Fruit fly (Drosophila melanogaster): ENCODE results near the gene Tollo.

DNA sequence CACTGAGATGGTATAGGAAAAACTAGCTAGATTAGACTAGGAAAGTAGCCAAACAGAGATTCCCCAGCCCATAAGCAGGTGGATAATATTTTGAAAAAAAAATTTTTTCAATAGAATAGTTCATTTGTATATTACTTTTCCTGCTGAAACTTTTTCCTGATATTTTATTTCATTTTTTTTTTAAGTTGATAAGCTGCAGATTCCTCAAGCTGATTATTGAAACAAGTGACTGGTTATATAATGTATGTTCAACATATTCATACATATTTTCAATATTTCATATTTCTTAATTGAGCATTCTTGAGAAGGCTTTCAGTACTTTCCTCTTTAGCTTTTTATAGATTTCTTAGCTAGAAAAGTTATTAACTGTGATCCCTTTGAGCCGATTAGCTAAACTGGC lies 32.3 kb upstream of the Tollo start:
- TF ChIP-seq N (GFP tag; optimal IDR thresholded peaks at IDR 0.05): no peak
- no peak for TF ChIP-seq br (GFP tag; optimal IDR thresholded peaks at IDR 0.05)
- TF ChIP-seq lola (GFP tag; optimal IDR thresholded peaks at IDR 0.05): no peak
- no peak for TF ChIP-seq Hr78 (GFP tag; optimal IDR thresholded peaks at IDR 0.05)
- TF ChIP-seq sage (GFP tag; optimal IDR thresholded peaks at IDR 0.05): no peak
- TF ChIP-seq psq (GFP tag; optimal IDR thresholded peaks at IDR 0.05): no peak
- TF ChIP-seq dsf (GFP tag; optimal IDR thresholded peaks at IDR 0.05; ENCODE audit: borderline replicate concordance): no peak
- TF ChIP-seq rgr (GFP tag; optimal IDR thresholded peaks at IDR 0.05): no peak
- no peak for TF ChIP-seq HLH106 (tag; optimal IDR thresholded peaks at IDR 0.05)
- TF ChIP-seq jim (GFP tag; optimal IDR thresholded peaks at IDR 0.05): no peak
- no peak for TF ChIP-seq usp (GFP tag; optimal IDR thresholded peaks at IDR 0.05)
- TF ChIP-seq woc (GFP tag; optimal IDR thresholded peaks at IDR 0.05): no peak
- TF ChIP-seq Dfd (GFP tag; optimal IDR thresholded peaks at IDR 0.05): no peak

Data from whole organism, wandering third instar larva.